Worm (Caenorhabditis elegans): ENCODE measurements around the gene ced-6.
"Not testable (repeated sequence)": the region's sequence is repeated elsewhere in the genome, so short reads cannot be mapped to it uniquely, and the experiment has no call there.

DNA sequence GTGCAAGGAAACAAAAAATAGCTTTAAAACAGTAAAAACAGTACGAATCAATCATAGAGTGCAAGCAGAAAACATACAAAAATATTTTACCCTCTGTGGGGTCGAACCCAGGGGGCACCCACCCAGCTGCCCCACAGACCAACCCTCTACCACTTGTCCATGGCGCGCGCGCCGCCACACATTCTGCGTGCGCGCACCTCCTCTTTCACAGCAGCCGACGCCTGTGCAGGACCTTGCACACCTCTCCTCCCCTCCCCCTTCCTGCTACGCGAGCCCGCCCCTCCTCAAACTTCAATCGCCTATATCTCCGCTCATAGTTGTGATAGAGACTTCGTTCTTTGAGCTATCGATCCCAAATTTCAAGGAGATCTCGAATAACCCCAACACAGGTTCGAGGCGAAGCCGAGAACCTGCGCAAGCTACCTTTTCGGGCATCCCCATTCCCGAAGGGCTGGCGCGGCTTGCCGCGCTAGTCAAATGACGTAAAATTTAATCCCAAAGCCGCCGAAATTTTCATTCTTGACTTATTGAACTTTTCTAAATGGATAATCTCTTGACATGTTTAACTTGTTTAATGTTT, 41.8 kb downstream of the ced-6 start:
- not testable (repeated sequence) for TF ChIP-seq nhr-12 (tag; optimal IDR thresholded peaks at IDR 0.05); C04F5.9 (tag; optimal IDR thresholded peaks at IDR 0.05); nhr-76 (tag; optimal IDR thresholded peaks at IDR 0.05); snu-23 (GFP tag; optimal IDR thresholded peaks at IDR 0.05)

All from whole organism, L1 larva.